Fruit fly (Drosophila melanogaster): ENCODE measurements around the gene Ppm1.

Ppm1 gene

dm6 chr3L:565561-565960, 15.6 kb upstream of the Ppm1 start:
- no peak for TF ChIP-seq CG8119 (GFP tag; IDR thresholded peaks at IDR 0.05)
- TF ChIP-seq Hr39 (GFP tag; optimal IDR thresholded peaks at IDR 0.05) = no peak
- TF ChIP-seq dsx (GFP tag; optimal IDR thresholded peaks at IDR 0.05; ENCODE audit: poor library complexity, severe bottlenecking) = peak; percentile 97
- TF ChIP-seq CG31627 (GFP tag; optimal IDR thresholded peaks at IDR 0.05) = no peak
- no peak for TF ChIP-seq Sox14 (GFP tag; optimal IDR thresholded peaks at IDR 0.05)
- TF ChIP-seq Met (GFP tag; optimal IDR thresholded peaks at IDR 0.05) = no peak
- peak; percentile 2 for TF ChIP-seq Blimp-1 (GFP tag; optimal IDR thresholded peaks at IDR 0.05)
- no peak for TF ChIP-seq fd59A (GFP tag; optimal IDR thresholded peaks at IDR 0.05)
- TF ChIP-seq CG11902 (GFP tag; optimal IDR thresholded peaks at IDR 0.05) = no peak

- peak; percentile 48 for TF ChIP-seq vri (GFP tag; optimal IDR thresholded peaks at IDR 0.05)
- peak; percentile 92 for TF ChIP-seq pdm3 (GFP tag; optimal IDR thresholded peaks at IDR 0.05)
- peak; percentile 93 for TF ChIP-seq lz (GFP tag; optimal IDR thresholded peaks at IDR 0.05)
- peak; percentile 67 for TF ChIP-seq Blimp-1 (GFP tag; optimal IDR thresholded peaks at IDR 0.05)
- TF ChIP-seq CG11294 (GFP tag; IDR thresholded peaks at IDR 0.05) = peak; percentile 57
- TF ChIP-seq net (GFP tag; optimal IDR thresholded peaks at IDR 0.05) = peak; percentile 89
- TF ChIP-seq CG6792 (GFP tag; optimal IDR thresholded peaks at IDR 0.05) = peak; percentile 91
- peak; percentile 93 for TF ChIP-seq Hr39 (GFP tag; optimal IDR thresholded peaks at IDR 0.05)
- TF ChIP-seq CG9139 (GFP tag; optimal IDR thresholded peaks at IDR 0.05) = peak; percentile 70
- TF ChIP-seq CG34406 (GFP tag; optimal IDR thresholded peaks at IDR 0.05) = peak; percentile 85
- TF ChIP-seq Ets96B (tag; optimal IDR thresholded peaks at IDR 0.05) = peak; percentile 89
- peak; percentile 79 to 90 for TF ChIP-seq ss (GFP tag; optimal IDR thresholded peaks at IDR 0.05)
- peak; percentile 73 for TF ChIP-seq CG6163 (GFP tag; IDR thresholded peaks at IDR 0.05)
- TF ChIP-seq CG11762 (GFP tag; optimal IDR thresholded peaks at IDR 0.05; ENCODE audit: insufficient read depth) = peak; percentile 83
- TF ChIP-seq CG16779 (tag; optimal IDR thresholded peaks at IDR 0.05) = peak; percentile 27
- peak; percentile 93 for TF ChIP-seq Eip75B (GFP tag; optimal IDR thresholded peaks at IDR 0.05)
- peak; percentile 86 for TF ChIP-seq CG6276 (GFP tag; optimal IDR thresholded peaks at IDR 0.05)
- peak; percentile 92 for TF ChIP-seq cyc (GFP tag; optimal IDR thresholded peaks at IDR 0.05)
- TF ChIP-seq spab (GFP tag; optimal IDR thresholded peaks at IDR 0.05) = peak; percentile 88
- TF ChIP-seq CG6808 (GFP tag; optimal IDR thresholded peaks at IDR 0.05) = peak; percentile 92
- TF ChIP-seq Sox102F (GFP tag; optimal IDR thresholded peaks at IDR 0.05) = peak; percentile 88
- TF ChIP-seq esn (GFP tag; optimal IDR thresholded peaks at IDR 0.05) = peak; percentile 94
- peak; percentile 83 for TF ChIP-seq CG8632 (GFP tag; optimal IDR thresholded peaks at IDR 0.05)
- TF ChIP-seq Smox (GFP tag; optimal IDR thresholded peaks at IDR 0.05) = peak; percentile 90
- peak; percentile 95 for TF ChIP-seq CG32006 (GFP tag; optimal IDR thresholded peaks at IDR 0.05)
- TF ChIP-seq OdsH (GFP tag; optimal IDR thresholded peaks at IDR 0.05) = peak; percentile 89
- TF ChIP-seq salr (GFP tag; optimal IDR thresholded peaks at IDR 0.05) = peak; percentile 83 to 89
- peak; percentile 85 for TF ChIP-seq CG8119 (GFP tag; IDR thresholded peaks at IDR 0.05)
- TF ChIP-seq CG10669 (GFP tag; optimal IDR thresholded peaks at IDR 0.05) = peak; percentile 93
- TF ChIP-seq achi (GFP tag; optimal IDR thresholded peaks at IDR 0.05) = peak; percentile 88
- peak; percentile 87 for TF ChIP-seq Ets21C (GFP tag; optimal IDR thresholded peaks at IDR 0.05)
- peak; percentile 85 for TF ChIP-seq dac (GFP tag; optimal IDR thresholded peaks at IDR 0.05)
- peak; percentile 89 for TF ChIP-seq CG10631 (GFP tag; optimal IDR thresholded peaks at IDR 0.05)
- peak; percentile 78 for TF ChIP-seq fd85E (GFP tag; optimal IDR thresholded peaks at IDR 0.05)
- peak; percentile 94 for TF ChIP-seq CG31627 (GFP tag; optimal IDR thresholded peaks at IDR 0.05)
- TF ChIP-seq CG1621 (tag; optimal IDR thresholded peaks at IDR 0.05) = peak; percentile 86
- TF ChIP-seq CG6854 (GFP tag; optimal IDR thresholded peaks at IDR 0.05) = peak; percentile 78
- TF ChIP-seq CG8319 (GFP tag; optimal IDR thresholded peaks at IDR 0.05) = peak; percentile 67
- TF ChIP-seq CG3032 (tag; optimal IDR thresholded peaks at IDR 0.05) = peak; percentile 92
- peak; percentile 81 for TF ChIP-seq Lpt (GFP tag; optimal IDR thresholded peaks at IDR 0.05)
- TF ChIP-seq Gug (GFP tag; IDR thresholded peaks at IDR 0.05) = peak; percentile 67
- peak; percentile 97 for TF ChIP-seq Eip78C (GFP tag)
- peak; percentile 93 for TF ChIP-seq Hr4 (GFP tag; optimal IDR thresholded peaks at IDR 0.05)
Measured at dm6 chr3L:565964-566627, 15.0 kb upstream of the Ppm1 start.
